Worm (Caenorhabditis elegans): ENCODE data around the gene F59A7.11.

The F59A7.11 gene

ce11 chrV:2008412-2008811, 5.3 kb downstream of the F59A7.11 start (continued):
- TF ChIP-seq nfyb-1 (GFP tag; IDR thresholded peaks at IDR 0.05) = peak; percentile 67; the same call in 1 of the 2 replicates
- TF ChIP-seq dox-1 (GFP tag; IDR thresholded peaks at IDR 0.05) = peak; percentile 93
- TF ChIP-seq nhr-179 (tag; optimal IDR thresholded peaks at IDR 0.05) = no peak
- TF ChIP-seq lin-40 (tag; optimal IDR thresholded peaks at IDR 0.05) = no peak
- 0 out of 2 replicates have a peak, but pooled peaks have one; percentile 36 for TF ChIP-seq attf-6 (GFP tag; IDR thresholded peaks at IDR 0.05)
- no peak for TF ChIP-seq repo-1 (tag; optimal IDR thresholded peaks at IDR 0.05)
- TF ChIP-seq lin-26 (GFP tag; IDR thresholded peaks at IDR 0.05) = no peak
- TF ChIP-seq T26A5.8 (tag; optimal IDR thresholded peaks at IDR 0.05) = no peak
- no peak for TF ChIP-seq rpc-1 (optimal IDR thresholded peaks at IDR 0.05)
- TF ChIP-seq rpc-1 (tag; optimal IDR thresholded peaks at IDR 0.05) = no peak
- no peak for TF ChIP-seq hrde-1 (tag; optimal IDR thresholded peaks at IDR 0.05; ENCODE audit: borderline replicate concordance)
- TF ChIP-seq aptf-2 (GFP tag; conservative IDR thresholded peaks at IDR 0.05) = peak; percentile 92
- no peak for TF ChIP-seq nhr-27 (tag; optimal IDR thresholded peaks at IDR 0.05)
- TF ChIP-seq hsf-1 (GFP tag; IDR thresholded peaks at IDR 0.05) = no peak
- peak in 1 of 3 experiments; percentile 79 for TF ChIP-seq lin-35 (GFP tag; optimal IDR thresholded peaks at IDR 0.05)
- TF ChIP-seq ZK185.1 (tag; optimal IDR thresholded peaks at IDR 0.05; ENCODE audit: poor library complexity, severe bottlenecking) = no peak
- TF ChIP-seq hmg-20 (GFP tag; IDR thresholded peaks at IDR 0.05) = no peak
- no peak for TF ChIP-seq mel-28 (tag; optimal IDR thresholded peaks at IDR 0.05; ENCODE audit: borderline replicate concordance)
- TF ChIP-seq cebp-1 (GFP tag; IDR thresholded peaks at IDR 0.05) = peak; percentile 44; the same call in 1 of the 2 replicates
- peak; percentile 35 for TF ChIP-seq cebp-1 (tag; optimal IDR thresholded peaks at IDR 0.05)
- TF ChIP-seq pha-4 (tag; optimal IDR thresholded peaks at IDR 0.05) = no peak
- TF ChIP-seq F55B11.4 (tag; optimal IDR thresholded peaks at IDR 0.05; ENCODE audit: borderline replicate concordance, insufficient read depth) = no peak
- TF ChIP-seq tbp1 (GFP tag; optimal IDR thresholded peaks at IDR 0.05) = peak; percentile 51
- TF ChIP-seq somi-1 (GFP tag; optimal IDR thresholded peaks at IDR 0.05) = no peak
- TF ChIP-seq F57A8.1 (GFP tag; optimal IDR thresholded peaks at IDR 0.05) = no peak
- TF ChIP-seq egl-18 (GFP tag; IDR thresholded peaks at IDR 0.05) = no peak
- peak; percentile 85; the same call in 1 of the 2 replicates for TF ChIP-seq ztf-25 (GFP tag; IDR thresholded peaks at IDR 0.05)
- TF ChIP-seq snpc-3.4 (tag; optimal IDR thresholded peaks at IDR 0.05) = no peak
- TF ChIP-seq unc-62 (GFP tag; optimal IDR thresholded peaks at IDR 0.05) = no peak
- no peak for TF ChIP-seq sptf-2 (GFP tag; optimal IDR thresholded peaks at IDR 0.05)
- peak; percentile 93 for TF ChIP-seq lsl-1 (GFP tag; optimal IDR thresholded peaks at IDR 0.05)
- no peak for TF ChIP-seq ceh-40 (GFP tag; IDR thresholded peaks at IDR 0.05)
- 0 out of 2 replicates have a peak, but pooled peaks have one; percentile 27 for TF ChIP-seq bed-2 (GFP tag; IDR thresholded peaks at IDR 0.05)
- peak; percentile 84; the same call in 1 of the 2 replicates for TF ChIP-seq ztf-28 (GFP tag; IDR thresholded peaks at IDR 0.05)
- no peak for TF ChIP-seq K11D2.4 (GFP tag; IDR thresholded peaks at IDR 0.05)
- no peak for TF ChIP-seq atf-7 (tag; optimal IDR thresholded peaks at IDR 0.05)
- TF ChIP-seq gei-17 (GFP tag; optimal IDR thresholded peaks at IDR 0.05) = no peak
- TF ChIP-seq ztf-22 (GFP tag; optimal IDR thresholded peaks at IDR 0.05) = no peak
- no peak for TF ChIP-seq mes-4 (tag; optimal IDR thresholded peaks at IDR 0.05)
- TF ChIP-seq F37B4.10 (GFP tag; IDR thresholded peaks at IDR 0.05) = no peak
- TF ChIP-seq B0261.1 (tag; optimal IDR thresholded peaks at IDR 0.05) = no peak
- TF ChIP-seq F22D6.2 (tag; optimal IDR thresholded peaks at IDR 0.05) = no peak
- no peak for TF ChIP-seq T07F8.4 (tag; optimal IDR thresholded peaks at IDR 0.05)
- TF ChIP-seq F49E8.2 (tag; optimal IDR thresholded peaks at IDR 0.05; ENCODE audit: insufficient read depth) = peak; percentile 71
- peak; percentile 27 for TF ChIP-seq xnd-1 (tag; optimal IDR thresholded peaks at IDR 0.05)
- peak; percentile 58 for TF ChIP-seq efl-1 (GFP tag; optimal IDR thresholded peaks at IDR 0.05)
- TF ChIP-seq dpff-1 (tag; optimal IDR thresholded peaks at IDR 0.05) = no peak
- no peak for TF ChIP-seq nfya-1 (tag; optimal IDR thresholded peaks at IDR 0.05; ENCODE audit: borderline replicate concordance, insufficient read depth)
- peak; percentile 69 for TF ChIP-seq attf-5 (GFP tag; optimal IDR thresholded peaks at IDR 0.05)
